Worm (Caenorhabditis elegans): ENCODE data around the gene nasp-2.
A peak's percentile ranks its signal among the peaks of the same experiment; 100 is the strongest.

nasp-2 gene

DNA sequence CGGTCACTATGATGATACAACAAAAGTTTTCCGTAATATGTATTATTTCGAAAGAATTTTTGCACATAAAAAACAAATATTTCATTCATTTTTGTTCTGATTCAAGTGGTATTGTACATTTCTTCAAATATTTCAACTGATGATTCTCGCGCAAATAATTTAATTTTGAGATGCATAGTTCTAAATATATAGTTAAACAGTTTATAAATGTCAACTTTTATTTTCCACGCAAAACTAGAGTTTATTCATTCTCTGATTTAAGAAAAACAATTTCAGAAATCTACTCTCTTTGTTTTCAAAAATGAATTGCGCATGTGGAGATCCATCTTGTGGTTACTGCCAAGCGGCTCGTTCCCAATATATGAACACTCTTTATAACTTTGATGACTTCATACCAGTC, 47.8 kb downstream of the nasp-2 start, which contains the start of gene zip-5:
Gene zip-5, plus strand, starts transcription at position 301 of the 400 bp plus-strand sequence.
- TF ChIP-seq F16B12.6 (tag; optimal IDR thresholded peaks at IDR 0.05) (no peak), sup-37 (GFP tag; optimal IDR thresholded peaks at IDR 0.05) (no peak), efl-3 (GFP tag; optimal IDR thresholded peaks at IDR 0.05) (no peak), fkh-4 (tag; optimal IDR thresholded peaks at IDR 0.05; ENCODE audit: borderline replicate concordance) (no peak), nhr-77 (tag; optimal IDR thresholded peaks at IDR 0.05) (no peak), nhr-71 (tag; optimal IDR thresholded peaks at IDR 0.05) (no peak), lsy-2 (tag; optimal IDR thresholded peaks at IDR 0.05) (no peak), nhr-237 (tag; optimal IDR thresholded peaks at IDR 0.05) (no peak), efl-1 (optimal IDR thresholded peaks at IDR 0.05) (no peak), efl-1 (GFP tag; optimal IDR thresholded peaks at IDR 0.05 in 1 of 2) (no peak), hlh-4 (tag; optimal IDR thresholded peaks at IDR 0.05) (no peak), aha-1 (tag; optimal IDR thresholded peaks at IDR 0.05) (no peak), rnt-1 (tag; optimal IDR thresholded peaks at IDR 0.05) (no peak), ceh-8 (GFP tag; optimal IDR thresholded peaks at IDR 0.05) (no peak)

DNA sequence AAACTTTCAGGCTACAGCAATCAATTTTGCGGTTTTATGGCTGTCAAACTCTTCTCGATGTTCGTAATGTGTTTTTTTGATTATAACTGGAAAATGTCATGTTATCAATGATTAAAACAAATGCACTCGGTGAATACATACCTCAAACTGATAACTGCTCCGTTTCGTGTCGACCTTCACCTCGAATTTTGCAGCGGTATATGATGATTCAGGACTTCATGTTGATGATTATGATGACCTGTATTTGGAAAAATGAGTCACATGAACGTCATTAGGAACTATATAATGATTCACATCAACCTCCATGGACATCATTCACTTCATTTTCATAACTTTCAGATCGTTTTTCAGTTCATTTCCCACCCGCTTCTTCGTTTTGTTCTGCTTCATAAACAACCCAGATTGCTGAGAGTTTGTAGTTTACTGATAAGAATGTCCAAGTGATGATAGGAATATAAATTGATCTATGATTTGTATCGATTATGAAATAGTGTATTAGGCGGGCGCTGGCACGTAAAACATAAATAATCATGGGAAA, 49.2 kb downstream of the nasp-2 start:
- TF ChIP-seq nhr-20 (tag; optimal IDR thresholded peaks at IDR 0.05) (peak; percentile 57), aly-2 (tag; optimal IDR thresholded peaks at IDR 0.05) (no peak), unc-130 (tag; optimal IDR thresholded peaks at IDR 0.05) (no peak), elt-3 (tag; optimal IDR thresholded peaks at IDR 0.05) (peak in 1 of 6 experiments; percentile 18), nhr-71 (tag; optimal IDR thresholded peaks at IDR 0.05) (peak; percentile 45), mep-1 (tag; optimal IDR thresholded peaks at IDR 0.05) (no peak), ceh-82 (tag; optimal IDR thresholded peaks at IDR 0.05) (no peak), grh-1 (GFP tag; IDR thresholded peaks at IDR 0.05) (no peak), unc-86 (tag; optimal IDR thresholded peaks at IDR 0.05) (no peak), swsn-7 (tag; optimal IDR thresholded peaks at IDR 0.05) (no peak), ama-1 (optimal IDR thresholded peaks at IDR 0.05) (no peak), pax-3 (tag; optimal IDR thresholded peaks at IDR 0.05) (peak; percentile 62), lin-35 (GFP tag; optimal IDR thresholded peaks at IDR 0.05) (peak in 1 of 2 experiments; percentile 0), nhr-90 (tag; optimal IDR thresholded peaks at IDR 0.05; ENCODE audit: poor library complexity) (peak; percentile 20), alr-1 (tag; optimal IDR thresholded peaks at IDR 0.05; ENCODE audit: borderline replicate concordance) (no peak), mef-2 (tag; optimal IDR thresholded peaks at IDR 0.05) (no peak), nhr-28 (tag; optimal IDR thresholded peaks at IDR 0.05) (no peak), ceh-8 (GFP tag; optimal IDR thresholded peaks at IDR 0.05) (no peak), efl-1 (optimal IDR thresholded peaks at IDR 0.05) (no peak), efl-1 (GFP tag; optimal IDR thresholded peaks at IDR 0.05 in 1 of 2) (peak in 1 of 2 experiments; percentile 86), elt-2 (tag; optimal IDR thresholded peaks at IDR 0.05) (peak; percentile 93), nhr-19 (GFP tag; conservative IDR thresholded peaks at IDR 0.05) (no peak), fkh-4 (tag; optimal IDR thresholded peaks at IDR 0.05; ENCODE audit: borderline replicate concordance) (no peak), F16B12.6 (tag; optimal IDR thresholded peaks at IDR 0.05) (no peak), xbp-1 (tag; optimal IDR thresholded peaks at IDR 0.05) (no peak), lin-14 (GFP tag; optimal IDR thresholded peaks at IDR 0.05) (peak; percentile 22), unc-30 (tag; optimal IDR thresholded peaks at IDR 0.05) (no peak), unc-62 (GFP tag; optimal IDR thresholded peaks at IDR 0.05) (no peak)

Measured in whole organism, L1 larva.